Fruit fly (Drosophila melanogaster) whole organism, embryonic: ENCODE data around the gene CG32195.

Experiments used
- CG12219 ChIP-seq: fragments of 200-800 bp; sonication (Bioruptor generic); optimal IDR thresholded peaks from 3 replicates; lab custom pipeline; 2018; ENCODE audit warnings: missing biosample characterization, mild to moderate bottlenecking, missing genetic modification characterization
- CG17912 ChIP-seq: fragments of 200-800 bp; sonication (Bioruptor generic); optimal IDR thresholded peaks from 2 replicates; lab custom pipeline; 2018; ENCODE audit warnings: missing biosample characterization, mild to moderate bottlenecking, missing genetic modification characterization
- CoRest ChIP-seq: fragments of 200-800 bp; sonication (Bioruptor generic); optimal IDR thresholded peaks from 3 replicates; lab custom pipeline; 2018; ENCODE audit warnings: missing biosample characterization, mild to moderate bottlenecking, missing genetic modification characterization, moderate library complexity
- Dip3 ChIP-seq: fragments of 200-800 bp; sonication (Bioruptor generic); optimal IDR thresholded peaks from 3 replicates; lab custom pipeline; 2016; ENCODE audit warnings: missing biosample characterization, missing genetic modification characterization
- HmgD ChIP-seq: fragments of 200-800 bp; sonication (Bioruptor generic); optimal IDR thresholded peaks from 3 replicates; lab custom pipeline; 2016; ENCODE audit warnings: missing biosample characterization, missing genetic modification characterization
- hkb ChIP-seq, 2 experiments: fragments of 200-800 bp in 1 of 2; fragments of >200 bp in 1 of 2; sonication (Bioruptor generic) in 1 of 2; IDR thresholded peaks in 1 of 2; optimal IDR thresholded peaks in 1 of 2; 2 replicates each; pipeline versions ENCODE4 v1.3.6 to Lab custom; 2017 to 2022; ENCODE audit warnings: missing biosample characterization in 1 of 2, missing genetic modification characterization in 1 of 2

DNA sequence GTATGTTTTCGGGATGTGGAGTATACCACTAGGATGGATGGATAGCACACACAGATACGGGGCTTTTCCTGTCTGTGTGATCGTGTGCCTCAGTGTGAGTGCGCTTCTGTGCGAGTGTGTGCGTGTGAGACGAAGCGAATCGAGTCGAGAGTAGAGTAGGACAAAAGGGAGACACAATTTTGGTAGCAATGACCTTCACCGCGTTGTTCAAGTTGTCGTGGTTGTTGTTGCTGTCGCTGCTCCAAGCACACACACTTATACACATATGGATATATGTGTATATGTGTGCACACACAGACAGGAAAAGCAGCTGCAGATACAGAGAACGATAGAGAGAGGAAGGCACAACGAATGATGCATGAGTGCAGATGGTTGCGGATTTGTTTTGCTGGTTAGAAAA is 33.6 kb upstream of the CG32195 start:
- TF ChIP-seq CoRest (tag; lab: Kevin White, UChicago): no peak
- no peak for TF ChIP-seq CG12219 (GFP tag; lab: Kevin White, UChicago)
- TF ChIP-seq hkb (optimal IDR thresholded peaks at IDR 0.05; lab: Kevin White, UChicago): no peak
- no peak for TF ChIP-seq hkb (GFP tag; IDR thresholded peaks at IDR 0.05; lab: Robert Waterston, UW)
- TF ChIP-seq CG17912 (GFP tag; lab: Kevin White, UChicago): no peak
- no peak for TF ChIP-seq Dip3 (GFP tag; lab: Kevin White, UChicago)
- TF ChIP-seq HmgD (GFP tag; lab: Kevin White, UChicago): no peak
